Fruit fly (Drosophila melanogaster): ENCODE results near the gene BomT3.

Gene BomT3

DNA sequence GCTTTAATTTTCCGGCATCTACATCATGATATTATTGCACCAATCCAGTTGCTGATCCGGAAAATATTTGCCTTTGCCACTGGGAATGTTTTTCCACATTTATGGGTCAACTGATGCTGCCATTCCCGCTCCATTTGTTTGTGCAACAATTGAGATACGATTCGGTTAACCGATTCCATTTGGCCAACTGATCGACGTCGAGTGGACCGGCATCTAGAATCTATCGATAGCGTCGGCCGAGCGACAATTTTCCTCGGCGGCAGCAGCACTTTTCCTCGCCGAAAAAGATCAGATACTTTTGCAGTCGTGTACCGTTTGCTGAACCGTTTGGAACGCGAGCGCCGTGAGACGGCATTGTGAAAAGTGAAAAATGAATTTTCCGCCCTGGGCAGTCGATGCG, 33.6 kb upstream of the BomT3 start, which contains the start of gene CG42390:
TSS of gene CG42390 (plus strand) at position 301 of the 400 bp plus-strand sequence.
- TF ChIP-seq CG13204 (GFP tag; optimal IDR thresholded peaks at IDR 0.05) (no peak), CG9948 (tag; optimal IDR thresholded peaks at IDR 0.05) (no peak)

DNA sequence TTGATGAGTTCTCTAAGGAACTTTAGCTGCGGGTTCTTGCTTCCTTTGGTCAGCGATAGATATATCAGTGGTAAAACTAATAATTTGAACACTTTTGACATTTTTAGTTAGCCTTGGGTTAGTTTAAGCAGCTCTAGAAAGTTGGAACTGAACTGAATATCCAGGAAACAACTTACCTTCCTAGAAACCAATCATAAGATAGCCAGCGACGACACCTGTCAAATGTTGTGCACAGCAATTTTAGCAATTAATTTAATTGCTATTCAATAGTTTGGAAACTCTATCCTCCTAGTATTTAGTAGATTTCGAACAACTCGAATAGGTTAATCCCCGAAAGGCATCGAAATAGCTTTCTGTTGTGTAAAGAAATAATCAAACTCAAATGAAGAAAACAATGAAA, 33.2 kb upstream of the BomT3 start, which contains the start of gene Ir94c:
TSS of gene Ir94c (minus strand) at position 101 of the 400 bp plus-strand sequence.
- TF ChIP-seq CG34367 (tag; optimal IDR thresholded peaks at IDR 0.05) (no peak), CG4496 (GFP tag; IDR thresholded peaks at IDR 0.05) (no peak), CG13204 (GFP tag; optimal IDR thresholded peaks at IDR 0.05) (no peak), CG14655 (GFP tag; optimal IDR thresholded peaks at IDR 0.05) (no peak), CG12605 (GFP tag; IDR thresholded peaks at IDR 0.05) (no peak), Ets98B (GFP tag; IDR thresholded peaks at IDR 0.05) (no peak), rn (GFP tag; IDR thresholded peaks at IDR 0.05) (no peak), EcR (GFP tag; optimal IDR thresholded peaks at IDR 0.05) (no peak), Pif1A (GFP tag; optimal IDR thresholded peaks at IDR 0.05) (no peak), Pif1B (GFP tag; optimal IDR thresholded peaks at IDR 0.05) (no peak), fd96Ca (GFP tag; IDR thresholded peaks at IDR 0.05) (no peak), CG17806 (tag; optimal IDR thresholded peaks at IDR 0.05) (no peak), Snoo (tag; optimal IDR thresholded peaks at IDR 0.05) (no peak), CG15710 (tag; optimal IDR thresholded peaks at IDR 0.05) (no peak), CG32121 (GFP tag; IDR thresholded peaks at IDR 0.05) (no peak), CG8159 (tag; optimal IDR thresholded peaks at IDR 0.05) (no peak), CG8301 (tag; optimal IDR thresholded peaks at IDR 0.05) (no peak), CG9948 (tag; optimal IDR thresholded peaks at IDR 0.05) (no peak), CG10348 (GFP tag; IDR thresholded peaks at IDR 0.05) (no peak)

DNA sequence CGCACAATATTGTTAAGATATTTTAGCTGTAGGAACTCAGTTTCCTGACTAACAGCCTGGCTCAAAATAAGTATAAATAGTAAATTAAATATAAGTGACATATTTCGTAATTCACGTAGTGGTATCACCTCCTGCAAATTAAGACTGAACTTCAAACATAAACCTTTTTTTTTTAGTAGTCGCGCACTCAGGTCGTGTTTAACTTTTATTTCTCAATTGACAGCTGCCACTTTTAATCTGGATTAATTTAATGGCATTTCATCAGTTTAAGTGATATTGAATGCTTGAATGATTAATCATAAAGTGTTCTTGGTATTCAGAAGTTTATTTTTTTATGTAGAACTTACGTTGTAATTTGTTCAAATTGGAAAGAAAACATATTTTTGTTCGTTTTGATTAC, 31.0 kb upstream of the BomT3 start, which contains the start of gene Ir94b:
TSS of gene Ir94b (minus strand) at position 101 of the 400 bp plus-strand sequence.
- TF ChIP-seq rn (GFP tag; IDR thresholded peaks at IDR 0.05) (no peak), EcR (GFP tag; optimal IDR thresholded peaks at IDR 0.05) (no peak), CG4496 (GFP tag; IDR thresholded peaks at IDR 0.05) (no peak), Pif1B (GFP tag; optimal IDR thresholded peaks at IDR 0.05) (no peak), CG12605 (GFP tag; IDR thresholded peaks at IDR 0.05) (no peak), CG15710 (tag; optimal IDR thresholded peaks at IDR 0.05) (no peak), CG10348 (GFP tag; IDR thresholded peaks at IDR 0.05) (no peak), CG13204 (GFP tag; optimal IDR thresholded peaks at IDR 0.05) (no peak), gl (tag; optimal IDR thresholded peaks at IDR 0.05) (no peak), CG14655 (GFP tag; optimal IDR thresholded peaks at IDR 0.05) (no peak)

DNA sequence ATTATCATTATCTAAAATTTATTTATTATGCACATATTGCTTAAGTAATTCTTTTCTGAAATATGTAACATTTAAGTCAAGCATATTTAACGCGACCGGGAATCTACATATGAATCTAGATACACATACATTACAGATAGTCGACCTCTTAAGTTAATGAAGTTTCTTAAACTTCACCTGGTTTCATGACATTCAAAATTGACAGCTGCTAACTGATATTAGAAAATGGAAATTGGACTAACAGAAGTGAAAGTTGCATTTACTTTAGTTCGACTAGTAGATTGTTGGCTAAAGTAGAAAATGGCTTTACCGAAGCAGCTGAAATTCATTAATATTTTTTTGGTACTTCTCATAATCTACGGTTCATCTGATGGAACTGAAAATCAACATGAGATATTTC, 26.9 kb upstream of the BomT3 start, which contains the start of gene Ir94a:
TSS of gene Ir94a (plus strand) at position 301 of the 400 bp plus-strand sequence.
- TF ChIP-seq CG32121 (GFP tag; IDR thresholded peaks at IDR 0.05), result no peak
- TF ChIP-seq CG14655 (GFP tag; optimal IDR thresholded peaks at IDR 0.05), result no peak
- TF ChIP-seq CG13204 (GFP tag; optimal IDR thresholded peaks at IDR 0.05), result no peak
- no peak for TF ChIP-seq rn (GFP tag; IDR thresholded peaks at IDR 0.05)
- TF ChIP-seq CG12605 (GFP tag; IDR thresholded peaks at IDR 0.05), result no peak
- TF ChIP-seq Pif1A (GFP tag; optimal IDR thresholded peaks at IDR 0.05), result no peak
- TF ChIP-seq gl (tag; optimal IDR thresholded peaks at IDR 0.05), result no peak
- no peak for TF ChIP-seq Pif1B (GFP tag; optimal IDR thresholded peaks at IDR 0.05)
- no peak for TF ChIP-seq D1 (tag; optimal IDR thresholded peaks at IDR 0.05)
- TF ChIP-seq CG8301 (tag; optimal IDR thresholded peaks at IDR 0.05), result no peak

DNA sequence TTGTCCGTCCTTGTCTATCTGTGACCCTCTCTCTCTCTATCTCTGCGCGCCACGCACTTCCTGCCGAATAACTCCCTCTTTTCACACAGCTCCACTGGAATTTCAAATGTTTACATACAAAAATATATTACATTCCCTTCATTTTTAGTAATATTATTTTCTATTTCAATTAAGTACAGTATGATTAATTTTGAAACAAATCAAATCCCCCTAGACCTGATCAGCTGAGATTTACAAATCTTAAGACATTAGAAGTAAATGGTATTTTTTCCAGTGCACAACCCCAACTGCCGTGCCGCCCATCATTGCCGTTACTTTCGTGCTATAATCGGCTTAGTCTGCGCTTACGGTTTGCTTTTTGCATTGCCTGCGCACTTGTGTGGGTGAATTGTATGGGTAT, 22.1 kb upstream of the BomT3 start:
- TF ChIP-seq CG10348 (GFP tag; IDR thresholded peaks at IDR 0.05) (no peak), gl (tag; optimal IDR thresholded peaks at IDR 0.05) (no peak), CG34367 (tag; optimal IDR thresholded peaks at IDR 0.05) (no peak), EcR (GFP tag; optimal IDR thresholded peaks at IDR 0.05) (no peak), CG9948 (tag; optimal IDR thresholded peaks at IDR 0.05) (no peak), Snoo (tag; optimal IDR thresholded peaks at IDR 0.05) (no peak), CG17806 (tag; optimal IDR thresholded peaks at IDR 0.05) (no peak), CG15710 (tag; optimal IDR thresholded peaks at IDR 0.05) (no peak), CG12605 (GFP tag; IDR thresholded peaks at IDR 0.05) (no peak), rn (GFP tag; IDR thresholded peaks at IDR 0.05) (no peak), fd96Ca (GFP tag; IDR thresholded peaks at IDR 0.05) (no peak), CG4496 (GFP tag; IDR thresholded peaks at IDR 0.05) (no peak), CG8159 (tag; optimal IDR thresholded peaks at IDR 0.05) (no peak), Pif1B (GFP tag; optimal IDR thresholded peaks at IDR 0.05) (no peak), CG8301 (tag; optimal IDR thresholded peaks at IDR 0.05) (no peak), Ets98B (GFP tag; IDR thresholded peaks at IDR 0.05) (no peak), CG14655 (GFP tag; optimal IDR thresholded peaks at IDR 0.05) (no peak)

DNA sequence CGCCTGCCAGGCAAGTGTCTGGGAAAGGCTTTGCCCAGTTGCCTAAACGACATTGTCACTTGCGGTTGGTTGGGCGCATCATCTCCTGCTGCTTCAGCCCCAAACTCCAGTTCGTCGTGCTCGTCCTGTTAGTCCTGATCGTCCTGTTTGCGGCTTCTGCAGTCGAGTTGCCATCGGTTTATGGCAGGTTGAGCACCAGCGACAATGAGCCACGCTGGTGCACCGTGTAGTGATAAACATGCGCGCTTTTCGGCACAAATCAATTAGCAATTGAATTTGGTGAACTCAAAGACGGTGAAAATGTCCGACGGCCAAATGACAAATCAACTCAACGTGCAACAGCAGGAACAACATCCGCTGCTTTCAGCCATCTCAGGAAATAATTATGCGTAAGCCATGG, 16.9 kb upstream of the BomT3 start, which contains the start of gene CG13407:
TSS of gene CG13407 (plus strand) at position 301 of the 400 bp plus-strand sequence.
- TF ChIP-seq CG15710 (tag; optimal IDR thresholded peaks at IDR 0.05), result no peak
- no peak for TF ChIP-seq CG12605 (GFP tag; IDR thresholded peaks at IDR 0.05)
- no peak for TF ChIP-seq CG8301 (tag; optimal IDR thresholded peaks at IDR 0.05)
- TF ChIP-seq CG4496 (GFP tag; IDR thresholded peaks at IDR 0.05), result no peak
- TF ChIP-seq CG17806 (tag; optimal IDR thresholded peaks at IDR 0.05), result no peak
- no peak for TF ChIP-seq CG14655 (GFP tag; optimal IDR thresholded peaks at IDR 0.05)

DNA sequence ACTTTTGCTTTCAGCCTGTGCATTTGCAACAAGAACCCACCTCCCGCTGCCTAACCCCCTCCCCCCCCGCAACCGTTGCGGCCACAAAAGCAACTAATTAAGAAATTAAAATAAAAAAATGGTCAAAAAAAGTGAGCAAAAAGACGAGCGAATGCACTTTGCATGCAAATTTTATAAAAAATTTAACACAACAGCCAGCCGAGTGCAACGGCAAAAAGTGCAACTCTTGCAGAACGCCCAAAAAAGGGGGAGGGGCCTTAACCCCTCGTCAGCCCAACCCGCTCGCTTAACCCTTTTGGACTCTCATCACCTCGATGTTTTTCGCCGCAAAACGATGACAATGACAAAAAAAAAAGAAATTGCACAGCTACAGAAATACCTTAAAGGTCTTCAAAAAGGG, 10.7 kb upstream of the BomT3 start:
- TF ChIP-seq CG15710 (tag; optimal IDR thresholded peaks at IDR 0.05), result no peak
- no peak for TF ChIP-seq CG8159 (tag; optimal IDR thresholded peaks at IDR 0.05)
- no peak for TF ChIP-seq Pif1A (GFP tag; optimal IDR thresholded peaks at IDR 0.05)
- no peak for TF ChIP-seq CG12605 (GFP tag; IDR thresholded peaks at IDR 0.05)
- no peak for TF ChIP-seq D1 (tag; optimal IDR thresholded peaks at IDR 0.05)
- no peak for TF ChIP-seq CG32121 (GFP tag; IDR thresholded peaks at IDR 0.05)
- no peak for TF ChIP-seq fd96Ca (GFP tag; IDR thresholded peaks at IDR 0.05)
- TF ChIP-seq CG9948 (tag; optimal IDR thresholded peaks at IDR 0.05), result no peak
- no peak for TF ChIP-seq Ets98B (GFP tag; IDR thresholded peaks at IDR 0.05)
- TF ChIP-seq EcR (GFP tag; optimal IDR thresholded peaks at IDR 0.05), result no peak
